Worm (Caenorhabditis elegans) whole organism, late embryonic: ENCODE data around the gene fbxa-115.

Experiments
- K09A11.1 ChIP-seq: sonication (generic microtip); optimal IDR thresholded peaks from 2 replicates; lab custom pipeline; 2017; ENCODE audit warnings: antibody characterized with exemption, mild to moderate bottlenecking, missing genetic modification characterization, missing compliant biosample characterization; ENCODE audit not compliant: insufficient read depth
- ceh-30 ChIP-seq: fragments of 150-350 bp; optimal IDR thresholded peaks from 2 replicates; lab custom pipeline; 2014; ENCODE audit warnings: missing biosample characterization, missing genetic modification characterization
- elt-2 ChIP-seq: sonication (generic microtip); optimal IDR thresholded peaks from 2 replicates; lab custom pipeline; 2016; ENCODE audit warnings: missing genetic modification reagents, missing genetic modification characterization, missing compliant biosample characterization
- hlh-15 ChIP-seq: sonication (generic microtip); optimal IDR thresholded peaks from 2 replicates; lab custom pipeline; 2016; ENCODE audit warnings: missing genetic modification characterization, missing compliant biosample characterization
- hlh-8 ChIP-seq: sonication (generic microtip); optimal IDR thresholded peaks from 2 replicates; lab custom pipeline; 2016; ENCODE audit warnings: missing genotype, missing genetic modification characterization, missing compliant biosample characterization
- nhr-11 ChIP-seq: fragments of 150-350 bp; optimal IDR thresholded peaks from 2 replicates; lab custom pipeline; 2014; ENCODE audit warnings: missing biosample characterization, missing genetic modification characterization
- pat-9 ChIP-seq: fragments of 200-800 bp; sonication (Bioruptor generic); optimal IDR thresholded peaks from 2 replicates; lab custom pipeline; 2018; ENCODE audit warnings: mild to moderate bottlenecking, missing genetic modification characterization, moderate library complexity, missing compliant biosample characterization
- sdc-2 ChIP-seq: sonication (generic microtip); optimal IDR thresholded peaks from 2 replicates; lab custom pipeline; 2016; ENCODE audit warnings: missing genotype, missing genetic modification characterization, missing compliant biosample characterization
- sox-4 ChIP-seq: sonication (generic microtip); optimal IDR thresholded peaks from 2 replicates; lab custom pipeline; 2017; ENCODE audit warnings: mild to moderate bottlenecking, missing genetic modification characterization, inconsistent platforms, missing compliant biosample characterization
- tbx-2 ChIP-seq: sonication (generic microtip); optimal IDR thresholded peaks from 2 replicates; lab custom pipeline; 2016; ENCODE audit warnings: missing genetic modification characterization, missing compliant biosample characterization

ce11 chrV:20234439-20234838 lies 42.5 kb upstream of the fbxa-115 start:
- TF ChIP-seq nhr-11 (tag; lab: Kevin White, UChicago) (no peak), pat-9 (no peak), elt-2 (tag; lab: Kevin White, UChicago) (no peak), tbx-2 (tag; lab: Kevin White, UChicago) (no peak), sox-4 (no peak), K09A11.1 (no peak), hlh-8 (tag; lab: Kevin White, UChicago) (no peak), sdc-2 (no peak), ceh-30 (tag; lab: Kevin White, UChicago) (no peak), hlh-15 (tag; lab: Kevin White, UChicago) (no peak)
